Fruit fly (Drosophila melanogaster) S2 (cell line): ENCODE measurements around the gene vig2.

Source experiments
- CG8478 ChIP-seq: fragments of >200 bp; optimal IDR thresholded peaks from 2 replicates; lab custom pipeline; 2018
- CTCF ChIP-seq, 2 experiments: fragments of >200 bp; optimal IDR thresholded peaks; 2 replicates each; lab custom pipeline; 2018

dm6 chr3R:25127231-25127689 lies 4.1 kb downstream of the vig2 start, which contains the start of the genes Mocs2A, Mocs2B and Clbn:
- TF ChIP-seq CG8478 (lab: Kevin White, UChicago) (no peak), CTCF (optimal IDR thresholded peaks at IDR 0.05; lab: Kevin White, UChicago) (no peak)
